Worm (Caenorhabditis elegans) whole organism, L4 larva: ENCODE data around the gene C05B5.12.
A peak's percentile ranks its signal among the peaks of the same experiment; 100 is the strongest.

Experiments
- F10B5.3 ChIP-seq: sonication (generic microtip); optimal IDR thresholded peaks from 2 replicates; lab custom pipeline; 2016; ENCODE audit warnings: mild to moderate bottlenecking, missing genetic modification characterization, missing compliant biosample characterization
- F26F4.8 ChIP-seq: fragments of 200-800 bp; sonication (Bioruptor generic); conservative IDR thresholded peaks from 2 replicates; pipeline ENCODE4 v1.3.6; 2022; ENCODE audit warnings: missing genetic modification characterization, missing compliant biosample characterization
- F44E2.7 ChIP-seq: fragments of 200-800 bp; sonication (Bioruptor generic); IDR thresholded peaks from 2 replicates; pipeline ENCODE4 v2.1.2; 2022; ENCODE audit warnings: missing genetic modification characterization, missing compliant biosample characterization
- T26A8.4 ChIP-seq: fragments of 200-800 bp; sonication (Bioruptor generic); IDR thresholded peaks from 2 replicates; pipeline ENCODE4 v1.3.6; 2022; ENCODE audit warnings: missing genetic modification characterization, missing compliant biosample characterization
- Y105C5A.15 ChIP-seq: fragments of 200-800 bp; sonication (Bioruptor generic); IDR thresholded peaks from 2 replicates; pipeline ENCODE4 v1.3.6; 2022; ENCODE audit warnings: missing genetic modification characterization, missing compliant biosample characterization
- Y48G9A.11 ChIP-seq: fragments of 200-800 bp; sonication (Bioruptor generic); IDR thresholded peaks from 2 replicates; pipeline ENCODE4 v1.3.6; 2022; ENCODE audit warnings: missing genetic modification reagents, missing genetic modification characterization, missing compliant biosample characterization
- ZK337.2 ChIP-seq: fragments of 200-800 bp; sonication (Bioruptor generic); IDR thresholded peaks from 2 replicates; pipeline ENCODE4 v1.3.6; 2022; ENCODE audit warnings: missing genetic modification reagents, missing genetic modification characterization, missing compliant biosample characterization
- aha-1 ChIP-seq: fragments of 150-350 bp; peaks from one replicate; lab custom pipeline; 2014; ENCODE audit warnings: missing biosample characterization, missing genetic modification characterization
- aly-2 ChIP-seq: sonication (generic microtip); optimal IDR thresholded peaks from 2 replicates; lab custom pipeline; 2018; ENCODE audit warnings: missing biosample characterization, missing genetic modification characterization
- ama-1 ChIP-seq: fragments of 150-350 bp; optimal IDR thresholded peaks from 2 replicates; lab custom pipeline; 2014; ENCODE audit warnings: inconsistent platforms, mixed read lengths
- ceh-28 ChIP-seq: fragments of 150-350 bp; optimal IDR thresholded peaks from 2 replicates; lab custom pipeline; 2014; ENCODE audit warnings: missing biosample characterization, missing genetic modification reagents, missing genetic modification characterization
- cey-2 ChIP-seq: sonication (generic microtip); optimal IDR thresholded peaks from 3 replicates; lab custom pipeline; 2017; ENCODE audit warnings: missing genetic modification characterization, mild to moderate bottlenecking, missing compliant biosample characterization, antibody characterized with exemption, borderline replicate concordance; ENCODE audit not compliant: insufficient read depth
- daf-16 ChIP-seq, 3 experiments: sonication (generic microtip); optimal IDR thresholded peaks; 2 replicates each; lab custom pipeline; 2016 to 2017; ENCODE audit warnings: missing genetic modification characterization in 3 of 3, missing genetic modification reagents in 3 of 3, mild to moderate bottlenecking in 2 of 3, missing compliant biosample characterization in 2 of 3, missing biosample characterization in 1 of 3, moderate library complexity in 1 of 3
- daf-19 ChIP-seq: fragments of 200-800 bp; sonication (Bioruptor generic); conservative IDR thresholded peaks from 2 replicates; pipeline ENCODE4 v1.3.6; 2022; ENCODE audit warnings: missing genetic modification characterization, missing compliant biosample characterization
- dpl-1 ChIP-seq: fragments of 150-350 bp; optimal IDR thresholded peaks from 2 replicates; lab custom pipeline; 2014; ENCODE audit warnings: missing biosample characterization, missing genetic modification reagents, missing genetic modification characterization
- dve-1 ChIP-seq: sonication (generic microtip); optimal IDR thresholded peaks from 2 replicates; lab custom pipeline; 2017; ENCODE audit warnings: antibody characterized with exemption, mild to moderate bottlenecking, missing genetic modification characterization, missing compliant biosample characterization; ENCODE audit not compliant: insufficient read depth
- fkh-10 ChIP-seq: fragments of 150-350 bp; optimal IDR thresholded peaks from 2 replicates; lab custom pipeline; 2014; ENCODE audit warnings: missing biosample characterization, missing genetic modification reagents, missing genetic modification characterization
- fos-1 ChIP-seq: fragments of 150-350 bp; optimal IDR thresholded peaks from 2 replicates; lab custom pipeline; 2014; ENCODE audit warnings: missing biosample characterization, missing genetic modification characterization
- hif-1 ChIP-seq, 2 experiments: sonication (generic microtip); optimal IDR thresholded peaks; 2 replicates each; lab custom pipeline; 2016 to 2017; ENCODE audit warnings: missing compliant biosample characterization in 2 of 2, missing genetic modification characterization in 2 of 2, missing genetic modification reagents in 2 of 2, missing genotype in 2 of 2, mild to moderate bottlenecking in 1 of 2
- hmg-1.1 ChIP-seq: fragments of 200-800 bp; sonication (Bioruptor generic); IDR thresholded peaks from 2 replicates; pipeline ENCODE4 v1.3.6; 2022; ENCODE audit warnings: missing genetic modification reagents, missing genetic modification characterization, missing compliant biosample characterization
- lin-13 ChIP-seq: fragments of 150-350 bp; optimal IDR thresholded peaks from 2 replicates; lab custom pipeline; 2014; ENCODE audit warnings: missing biosample characterization, missing genetic modification reagents, missing genetic modification characterization
- lir-3 ChIP-seq: sonication (generic microtip); optimal IDR thresholded peaks from 2 replicates; lab custom pipeline; 2016; ENCODE audit warnings: mild to moderate bottlenecking, missing genetic modification characterization, missing compliant biosample characterization
- lsy-2 ChIP-seq, 2 experiments: fragments of 150-350 bp in 1 of 2; sonication (generic microtip) in 1 of 2; optimal IDR thresholded peaks; 2 replicates each; lab custom pipeline; 2014 to 2017; ENCODE audit warnings: missing biosample characterization in 2 of 2, missing genetic modification characterization in 2 of 2
- madf-5 ChIP-seq, 2 experiments: fragments of 200-800 bp; sonication (Bioruptor generic); IDR thresholded peaks; 2 replicates each; pipeline ENCODE4 v1.3.6; 2022; ENCODE audit warnings: missing compliant biosample characterization in 2 of 2, missing genetic modification characterization in 2 of 2
- mdt-29 ChIP-seq: fragments of 200-800 bp; sonication (Bioruptor generic); IDR thresholded peaks from 2 replicates; pipeline ENCODE4 v1.3.6; 2022; ENCODE audit warnings: missing genetic modification reagents, missing genetic modification characterization, missing compliant biosample characterization
- nhr-41 ChIP-seq: fragments of 200-800 bp; sonication (Bioruptor generic); IDR thresholded peaks from 2 replicates; pipeline ENCODE4 v1.3.6; 2022; ENCODE audit warnings: missing genetic modification reagents, missing genetic modification characterization, missing compliant biosample characterization
- nhr-6 ChIP-seq: fragments of 150-350 bp; optimal IDR thresholded peaks from 2 replicates; lab custom pipeline; 2014; ENCODE audit warnings: missing biosample characterization, missing genetic modification characterization
- nhr-76 ChIP-seq: fragments of 150-350 bp; optimal IDR thresholded peaks from 2 replicates; lab custom pipeline; 2014; ENCODE audit warnings: missing biosample characterization, missing genetic modification characterization
- nhr-77 ChIP-seq: fragments of 150-350 bp; optimal IDR thresholded peaks from 2 replicates; lab custom pipeline; 2014; ENCODE audit warnings: missing biosample characterization, missing genetic modification characterization
- sdz-12 ChIP-seq: fragments of 200-800 bp; sonication (Bioruptor generic); optimal IDR thresholded peaks from 2 replicates; lab custom pipeline; 2018; ENCODE audit warnings: mild to moderate bottlenecking, missing genetic modification characterization, missing compliant biosample characterization
- set-16 ChIP-seq: fragments of 200-800 bp; sonication (Bioruptor generic); IDR thresholded peaks from 2 replicates; pipeline ENCODE4 v1.3.6; 2022; ENCODE audit warnings: missing genetic modification reagents, missing genetic modification characterization, missing compliant biosample characterization
- skn-1 ChIP-seq: fragments of 150-350 bp; optimal IDR thresholded peaks from 2 replicates; lab custom pipeline; 2014; ENCODE audit warnings: missing biosample characterization, missing genetic modification characterization
- snpc-4 ChIP-seq: fragments of 150-350 bp; optimal IDR thresholded peaks from 2 replicates; lab custom pipeline; 2014; ENCODE audit warnings: missing biosample characterization, missing genetic modification characterization
- unc-130 ChIP-seq: sonication (generic microtip); optimal IDR thresholded peaks from 2 replicates; lab custom pipeline; 2016; ENCODE audit warnings: missing genetic modification reagents, missing genetic modification characterization, missing compliant biosample characterization
- unc-39 ChIP-seq: sonication (generic microtip); optimal IDR thresholded peaks from 2 replicates; lab custom pipeline; 2017; ENCODE audit warnings: missing biosample characterization, missing genetic modification characterization
- unc-62 ChIP-seq, 3 experiments: fragments of 150-350 bp in 1 of 3; sonication (generic microtip); optimal IDR thresholded peaks in 2 of 3; peaks in 1 of 3; 1 replicate in 1 of 3; 2 replicates in 2 of 3; lab custom pipeline; 2014 to 2017; ENCODE audit warnings: missing biosample characterization in 3 of 3, missing genetic modification characterization in 3 of 3, missing genetic modification reagents in 3 of 3, missing genotype in 1 of 3
- zag-1 ChIP-seq: fragments of 150-350 bp; optimal IDR thresholded peaks from 2 replicates; lab custom pipeline; 2014; ENCODE audit warnings: missing biosample characterization, missing genetic modification characterization
- zfp-3 ChIP-seq: fragments of 200-800 bp; sonication (Bioruptor generic); conservative IDR thresholded peaks from 2 replicates; pipeline ENCODE4 v1.3.6; 2022; ENCODE audit warnings: missing genetic modification reagents, missing genetic modification characterization, missing compliant biosample characterization

Gene C05B5.12

DNA sequence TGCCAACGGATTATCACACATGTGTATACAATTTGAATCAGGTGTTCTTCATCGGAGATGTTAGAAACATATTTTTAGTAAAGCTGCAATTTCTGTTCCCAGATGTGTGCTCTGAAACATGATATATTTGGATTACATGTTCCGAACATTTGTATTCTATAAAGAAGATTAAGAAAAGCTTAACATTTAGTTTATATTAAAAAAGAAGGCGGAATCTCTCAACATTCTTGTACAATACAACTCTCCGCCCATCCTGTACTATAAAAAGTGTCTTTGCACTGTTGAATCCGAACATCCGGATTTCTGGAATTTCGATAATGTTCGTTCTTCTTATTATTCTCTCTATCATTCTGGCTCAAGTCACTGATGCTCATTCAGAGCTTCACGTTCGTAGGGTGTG lies 40.8 kb downstream of the C05B5.12 start, which contains the start of gene ins-23:
TSS of gene ins-23 (plus strand) at position 301 of the 400 bp plus-strand sequence.
- TF ChIP-seq skn-1 (no peak), aha-1 (peak; percentile 58), fkh-10 (GFP tag; lab: Kevin White, UChicago) (no peak), aly-2 (tag; lab: Kevin White, UChicago) (no peak), hif-1 (tag; optimal IDR thresholded peaks at IDR 0.05; lab: Kevin White, UChicago) (no peak), F10B5.3 (tag; lab: Kevin White, UChicago) (no peak), dve-1 (tag; lab: Kevin White, UChicago) (no peak), nhr-76 (tag; lab: Kevin White, UChicago) (no peak), daf-16 (GFP tag; optimal IDR thresholded peaks at IDR 0.05; lab: Kevin White, UChicago) (no peak), daf-16 (tag; optimal IDR thresholded peaks at IDR 0.05; lab: Kevin White, UChicago) (no peak)

DNA sequence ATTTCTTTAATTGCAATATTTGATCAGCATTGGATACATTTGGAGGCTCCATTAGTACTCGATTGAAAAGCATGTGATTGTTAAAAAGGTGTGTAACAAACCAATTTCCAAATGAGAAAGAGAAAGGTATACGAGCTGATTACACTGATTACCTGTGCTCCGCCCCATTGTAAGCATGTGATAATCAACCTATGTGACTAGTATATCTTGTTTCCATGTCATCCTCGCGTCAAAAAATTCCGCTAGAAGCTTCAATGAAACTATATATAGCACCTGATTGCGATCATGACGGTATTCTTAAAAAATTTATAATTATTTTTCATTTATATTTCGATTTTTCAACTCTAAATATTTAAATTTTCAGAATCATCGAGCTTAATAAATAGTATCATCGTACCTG lies 43.4 kb downstream of the C05B5.12 start, which contains the start of gene M04D8.4:
TSS of gene M04D8.4 (minus strand) at position 101 of the 400 bp plus-strand sequence.
- TF ChIP-seq Y48G9A.11 (GFP tag; lab: Robert Waterston, UW) (no peak), ama-1 (no peak), F44E2.7 (GFP tag; lab: Robert Waterston, UW) (no peak), hmg-1.1 (no peak), dve-1 (tag; lab: Kevin White, UChicago) (no peak), sdz-12 (no peak), zfp-3 (GFP tag; lab: Robert Waterston, UW) (no peak), dpl-1 (no peak), nhr-41 (no peak), daf-16 (GFP tag; optimal IDR thresholded peaks at IDR 0.05; lab: Kevin White, UChicago) (no peak), daf-16 (tag; optimal IDR thresholded peaks at IDR 0.05; lab: Kevin White, UChicago) (no peak), unc-130 (GFP tag; lab: Kevin White, UChicago) (no peak), nhr-77 (tag; lab: Kevin White, UChicago) (no peak), snpc-4 (tag; lab: Kevin White, UChicago) (no peak), Y105C5A.15 (GFP tag; lab: Robert Waterston, UW) (no peak)

DNA sequence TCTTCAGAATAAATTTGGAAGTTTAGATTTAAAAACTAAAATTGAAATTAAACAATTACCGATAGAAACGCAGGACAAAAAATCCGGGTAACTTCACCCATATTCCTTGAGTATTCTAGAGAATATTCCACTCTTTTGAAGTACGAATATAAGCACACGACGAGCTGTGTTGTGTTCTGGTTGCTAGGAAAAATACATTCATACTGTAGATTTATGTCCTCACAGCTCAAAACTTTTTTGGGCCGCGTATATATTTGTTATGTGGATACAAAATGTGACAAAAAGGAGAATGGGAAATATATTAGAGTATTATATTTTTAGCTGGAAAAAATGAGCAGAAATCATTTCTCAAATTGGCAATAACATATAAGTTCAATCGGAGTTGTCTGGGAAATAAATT lies 46.0 kb downstream of the C05B5.12 start, which contains the start of gene M04D8.5:
TSS of gene M04D8.5 (minus strand) at position 101 of the 400 bp plus-strand sequence.
- TF ChIP-seq unc-130 (GFP tag; lab: Kevin White, UChicago) (no peak), lin-13 (GFP tag; lab: Kevin White, UChicago) (no peak), ZK337.2 (no peak), lir-3 (no peak), nhr-6 (tag; lab: Kevin White, UChicago) (no peak), dve-1 (tag; lab: Kevin White, UChicago) (no peak), mdt-29 (GFP tag; lab: Robert Waterston, UW) (no peak), ceh-28 (tag; lab: Kevin White, UChicago) (no peak), unc-39 (no peak), aha-1 (no peak), T26A8.4 (GFP tag; lab: Robert Waterston, UW) (no peak), zag-1 (tag; lab: Kevin White, UChicago) (no peak), fos-1 (tag; lab: Kevin White, UChicago) (no peak), cey-2 (tag; lab: Kevin White, UChicago) (no peak), lsy-2 (tag; optimal IDR thresholded peaks at IDR 0.05; lab: Kevin White, UChicago) (no peak), set-16 (GFP tag; lab: Robert Waterston, UW) (no peak), daf-19 (no peak)

DNA sequence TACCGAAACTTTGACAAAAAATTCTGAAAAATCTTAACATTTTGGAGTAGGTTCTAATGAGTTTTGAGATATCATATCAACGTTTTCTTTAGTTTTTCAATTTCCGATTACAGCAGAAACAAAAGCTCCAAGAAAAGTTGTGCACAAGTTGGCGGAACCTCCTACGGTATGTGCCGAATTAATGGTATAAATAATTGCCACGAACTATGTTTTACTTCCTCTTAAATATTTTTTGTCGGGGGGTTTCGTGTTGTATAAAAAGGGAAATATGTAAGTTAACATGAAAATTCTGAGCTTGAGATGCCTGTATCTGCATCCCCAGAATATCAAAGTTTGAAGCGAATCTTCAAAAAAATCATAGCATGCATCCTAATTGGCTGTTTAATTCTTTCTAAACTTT lies 46.7 kb downstream of the C05B5.12 start, which contains the start of gene M04D8.8:
TSS of gene M04D8.8 (plus strand) at position 301 of the 400 bp plus-strand sequence.
- TF ChIP-seq F26F4.8 (GFP tag; lab: Robert Waterston, UW) (no peak), madf-5 (GFP tag; IDR thresholded peaks at IDR 0.05; lab: Robert Waterston, UW) (no peak), unc-62 (GFP tag; optimal IDR thresholded peaks at IDR 0.05 in 1 of 2; lab: Kevin White, UChicago) (peak in 1 of 2 experiments; percentile 7), unc-62 (tag; optimal IDR thresholded peaks at IDR 0.05; lab: Kevin White, UChicago) (no peak)
